Fruit fly (Drosophila melanogaster) whole organism, embryonic: ENCODE measurements around the gene CG11670.

Experiments used
- Blimp-1 ChIP-seq: fragments of 200-800 bp; sonication (Bioruptor generic); optimal IDR thresholded peaks from 3 replicates; lab custom pipeline; 2018; ENCODE audit warnings: missing biosample characterization, missing genetic modification characterization, mild to moderate bottlenecking, moderate library complexity, missing genetic modification reagents
- CG11456 ChIP-seq: fragments of 200-800 bp; sonication (Bioruptor generic); IDR thresholded peaks from 3 replicates; pipeline ENCODE4 v1.3.6; 2022; ENCODE audit warnings: missing biosample characterization, missing genetic modification characterization
- CG12219 ChIP-seq: fragments of 200-800 bp; sonication (Bioruptor generic); optimal IDR thresholded peaks from 3 replicates; lab custom pipeline; 2018; ENCODE audit warnings: missing biosample characterization, mild to moderate bottlenecking, missing genetic modification characterization
- CG12391 ChIP-seq: fragments of 200-800 bp; sonication (Bioruptor generic); optimal IDR thresholded peaks from 3 replicates; lab custom pipeline; 2018; ENCODE audit warnings: missing biosample characterization, mild to moderate bottlenecking, missing genetic modification characterization, moderate library complexity
- CG14050 ChIP-seq: fragments of 200-800 bp; sonication (Bioruptor generic); IDR thresholded peaks from 3 replicates; pipeline ENCODE4 v1.3.6; 2022; ENCODE audit warnings: missing biosample characterization, missing genetic modification characterization
- CG15011 ChIP-seq: fragments of 200-800 bp; sonication (Bioruptor generic); optimal IDR thresholded peaks from 3 replicates; lab custom pipeline; 2018; ENCODE audit warnings: missing biosample characterization, mild to moderate bottlenecking, missing genetic modification characterization
- CG16779 ChIP-seq: fragments of 200-800 bp; sonication (Bioruptor generic); IDR thresholded peaks from 2 replicates; pipeline ENCODE4 v1.3.6; 2022; ENCODE audit warnings: missing biosample characterization, missing genetic modification characterization
- CG17361 ChIP-seq: fragments of 200-800 bp; sonication (Bioruptor generic); IDR thresholded peaks from 3 replicates; pipeline ENCODE4 v1.3.6; 2022; ENCODE audit warnings: missing biosample characterization, missing genetic modification characterization
- CG17385 ChIP-seq: fragments of 200-800 bp; sonication (Bioruptor generic); optimal IDR thresholded peaks from 3 replicates; lab custom pipeline; 2018; ENCODE audit warnings: missing biosample characterization, mild to moderate bottlenecking, missing genetic modification characterization
- CG1792 ChIP-seq: fragments of 200-800 bp; sonication (Bioruptor generic); optimal IDR thresholded peaks from 2 replicates; lab custom pipeline; 2016; ENCODE audit warnings: missing biosample characterization, missing genetic modification characterization
- CG2202 ChIP-seq: fragments of 200-800 bp; sonication (Bioruptor generic); optimal IDR thresholded peaks from 2 replicates; lab custom pipeline; 2018; ENCODE audit warnings: missing biosample characterization, mild to moderate bottlenecking, missing genetic modification characterization
- CG30403 ChIP-seq: fragments of 200-800 bp; sonication (Bioruptor generic); optimal IDR thresholded peaks from 3 replicates; lab custom pipeline; 2016; ENCODE audit warnings: missing biosample characterization, missing genetic modification characterization
- CG32767 ChIP-seq: fragments of 200-800 bp; sonication (Bioruptor generic); IDR thresholded peaks from 2 replicates; pipeline ENCODE4 v1.3.6; 2022; ENCODE audit warnings: missing biosample characterization, missing genetic modification characterization
- CG34224 ChIP-seq: fragments of 200-800 bp; sonication (Bioruptor generic); IDR thresholded peaks from 3 replicates; pipeline ENCODE4 v1.3.6; 2022; ENCODE audit warnings: missing biosample characterization, missing genetic modification characterization; ENCODE audit not compliant: partially characterized antibody
- CG34376 ChIP-seq: fragments of 200-800 bp; sonication (Bioruptor generic); optimal IDR thresholded peaks from 2 replicates; lab custom pipeline; 2018; ENCODE audit warnings: missing biosample characterization, mild to moderate bottlenecking, missing genetic modification characterization
- CG42726 ChIP-seq: fragments of 200-800 bp; sonication (Bioruptor generic); IDR thresholded peaks from 2 replicates; pipeline ENCODE4 v1.3.6; 2022; ENCODE audit warnings: missing biosample characterization, missing genetic modification characterization; ENCODE audit not compliant: partially characterized antibody
- CG4404 ChIP-seq: fragments of 200-800 bp; sonication (Bioruptor generic); IDR thresholded peaks from 2 replicates; pipeline ENCODE4 v1.3.6; 2022; ENCODE audit warnings: missing biosample characterization, missing genetic modification characterization
- CG5180 ChIP-seq: fragments of 200-800 bp; sonication (Bioruptor generic); optimal IDR thresholded peaks from 3 replicates; lab custom pipeline; 2017; ENCODE audit warnings: missing biosample characterization, missing genetic modification characterization, mild to moderate bottlenecking, moderate library complexity, missing genetic modification reagents
- CG6175 ChIP-seq: fragments of 200-800 bp; sonication (Bioruptor generic); IDR thresholded peaks from 3 replicates; pipeline ENCODE4 v1.3.6; 2022; ENCODE audit warnings: missing biosample characterization, missing genetic modification characterization
- CG6813 ChIP-seq: fragments of 200-800 bp; sonication (Bioruptor generic); optimal IDR thresholded peaks from 2 replicates; lab custom pipeline; 2017; ENCODE audit warnings: missing biosample characterization, missing genetic modification characterization, mild to moderate bottlenecking, moderate library complexity, missing genetic modification reagents
- CG8089 ChIP-seq: fragments of 200-800 bp; sonication (Bioruptor generic); optimal IDR thresholded peaks from 3 replicates; lab custom pipeline; 2016; ENCODE audit warnings: missing biosample characterization, missing genetic modification characterization
- CHES-1-like ChIP-seq: fragments of 200-800 bp; sonication (Bioruptor generic); optimal IDR thresholded peaks from 2 replicates; lab custom pipeline; 2016; ENCODE audit warnings: missing biosample characterization, missing genetic modification characterization
- E2f2 ChIP-seq: fragments of 200-800 bp; sonication (Bioruptor generic); IDR thresholded peaks from 2 replicates; pipeline ENCODE4 v1.3.6; 2022; ENCODE audit warnings: missing biosample characterization, missing genetic modification characterization
- Fer3 ChIP-seq: fragments of 200-800 bp; sonication (Bioruptor generic); optimal IDR thresholded peaks from 2 replicates; lab custom pipeline; 2018; ENCODE audit warnings: missing biosample characterization, mild to moderate bottlenecking, missing genetic modification characterization, moderate library complexity
- Gug ChIP-seq: fragments of 200-800 bp; sonication (Bioruptor generic); IDR thresholded peaks from 4 replicates; pipeline ENCODE4 v1.3.6; 2022; ENCODE audit warnings: missing biosample characterization, missing genetic modification characterization
- H15 ChIP-seq: fragments of 200-800 bp; sonication (Bioruptor generic); IDR thresholded peaks from 3 replicates; pipeline ENCODE4 v1.3.6; 2022; ENCODE audit warnings: missing biosample characterization, missing genetic modification characterization
- HLHmδ ChIP-seq: fragments of 200-800 bp; sonication (Bioruptor generic); optimal IDR thresholded peaks from 2 replicates; lab custom pipeline; 2018; ENCODE audit warnings: missing biosample characterization, mild to moderate bottlenecking, missing genetic modification characterization, moderate library complexity
- NfI ChIP-seq: fragments of 200-800 bp; sonication (Bioruptor generic); optimal IDR thresholded peaks from 3 replicates; lab custom pipeline; 2018; ENCODE audit warnings: missing biosample characterization, mild to moderate bottlenecking, missing genetic modification characterization, moderate library complexity
- Scr ChIP-seq: fragments of 200-800 bp; sonication (Bioruptor generic); IDR thresholded peaks from 2 replicates; pipeline ENCODE4 v1.3.6; 2022; ENCODE audit warnings: missing biosample characterization, missing genetic modification characterization; ENCODE audit not compliant: partially characterized antibody
- ac ChIP-seq: fragments of 200-800 bp; sonication (Bioruptor generic); optimal IDR thresholded peaks from 3 replicates; lab custom pipeline; 2017; ENCODE audit warnings: missing biosample characterization, mild to moderate bottlenecking, missing genetic modification characterization
- cg ChIP-seq: fragments of 200-800 bp; sonication (Bioruptor generic); optimal IDR thresholded peaks from 3 replicates; lab custom pipeline; 2019; ENCODE audit warnings: missing biosample characterization, mild to moderate bottlenecking, missing genetic modification characterization, moderate library complexity
- chinmo ChIP-seq: fragments of 200-800 bp; sonication (Bioruptor generic); IDR thresholded peaks from 4 replicates; pipeline ENCODE4 v1.3.6; 2022; ENCODE audit warnings: missing biosample characterization, missing genetic modification characterization; ENCODE audit not compliant: partially characterized antibody
- chm ChIP-seq: fragments of 200-800 bp; sonication (Bioruptor generic); IDR thresholded peaks from 2 replicates; pipeline ENCODE4 v1.3.6; 2022; ENCODE audit warnings: missing biosample characterization, missing genetic modification characterization
- cwo ChIP-seq: fragments of 200-800 bp; sonication (Bioruptor generic); optimal IDR thresholded peaks from 3 replicates; lab custom pipeline; 2017; ENCODE audit warnings: missing biosample characterization, missing genetic modification characterization, mild to moderate bottlenecking, moderate library complexity, missing genetic modification reagents
- gcm ChIP-seq: fragments of 200-800 bp; sonication (Bioruptor generic); optimal IDR thresholded peaks from 2 replicates; lab custom pipeline; 2019; ENCODE audit warnings: missing biosample characterization, mild to moderate bottlenecking, missing genetic modification characterization, moderate library complexity
- ham ChIP-seq: fragments of 200-800 bp; sonication (Bioruptor generic); IDR thresholded peaks from 2 replicates; pipeline ENCODE4 v1.3.6; 2022; ENCODE audit warnings: missing biosample characterization, missing genetic modification characterization
- maf-S ChIP-seq: fragments of 200-800 bp; sonication (Bioruptor generic); optimal IDR thresholded peaks from 2 replicates; lab custom pipeline; 2016; ENCODE audit warnings: missing biosample characterization, missing genetic modification characterization
- nerfin-1 ChIP-seq: fragments of 200-800 bp; sonication (Bioruptor generic); optimal IDR thresholded peaks from 3 replicates; lab custom pipeline; 2019; ENCODE audit warnings: missing biosample characterization, mild to moderate bottlenecking, missing genetic modification characterization, moderate library complexity
- rib ChIP-seq: fragments of 200-800 bp; sonication (Bioruptor generic); IDR thresholded peaks from 2 replicates; pipeline ENCODE4 v1.3.6; 2022; ENCODE audit warnings: missing biosample characterization, missing genetic modification characterization
- sens ChIP-seq: fragments of 200-800 bp; sonication (Bioruptor generic); peaks from one replicate; lab custom pipeline; 2016; ENCODE audit warnings: missing biosample characterization, missing genetic modification characterization
- sr ChIP-seq: fragments of 200-800 bp; sonication (Bioruptor generic); IDR thresholded peaks from 3 replicates; pipeline ENCODE4 v1.3.6; 2022; ENCODE audit warnings: missing biosample characterization, missing genetic modification characterization
- tin ChIP-seq: fragments of 200-800 bp; sonication (Bioruptor generic); optimal IDR thresholded peaks from 3 replicates; lab custom pipeline; 2016; ENCODE audit warnings: missing biosample characterization, missing genetic modification characterization
- tll ChIP-seq, 2 experiments: fragments of 200-800 bp in 1 of 2; fragments of >200 bp in 1 of 2; sonication (Bioruptor generic) in 1 of 2; optimal IDR thresholded peaks; 2 replicates each; lab custom pipeline; 2017 to 2019; ENCODE audit warnings: missing biosample characterization in 2 of 2, missing genetic modification characterization in 2 of 2, mild to moderate bottlenecking in 1 of 2, moderate library complexity in 1 of 2
- tna ChIP-seq: fragments of 200-800 bp; sonication (Bioruptor generic); IDR thresholded peaks from 2 replicates; pipeline ENCODE4 v1.3.6; 2022; ENCODE audit warnings: missing biosample characterization, missing genetic modification characterization; ENCODE audit not compliant: partially characterized antibody
- tx ChIP-seq: fragments of 200-800 bp; sonication (Bioruptor generic); optimal IDR thresholded peaks from 2 replicates; lab custom pipeline; 2016; ENCODE audit warnings: missing biosample characterization, missing genetic modification characterization
- wek ChIP-seq: fragments of 200-800 bp; sonication (Bioruptor generic); optimal IDR thresholded peaks from 3 replicates; lab custom pipeline; 2018; ENCODE audit warnings: missing biosample characterization, mild to moderate bottlenecking, missing genetic modification characterization, moderate library complexity
- zen ChIP-seq: fragments of 200-800 bp; sonication (Bioruptor generic); optimal IDR thresholded peaks from 3 replicates; lab custom pipeline; 2018; ENCODE audit warnings: missing biosample characterization, mild to moderate bottlenecking, missing genetic modification characterization, moderate library complexity
- zfh2 ChIP-seq: fragments of 200-800 bp; sonication (Bioruptor generic); optimal IDR thresholded peaks from 2 replicates; lab custom pipeline; 2016; ENCODE audit warnings: missing biosample characterization, missing genetic modification characterization

Gene CG11670

DNA sequence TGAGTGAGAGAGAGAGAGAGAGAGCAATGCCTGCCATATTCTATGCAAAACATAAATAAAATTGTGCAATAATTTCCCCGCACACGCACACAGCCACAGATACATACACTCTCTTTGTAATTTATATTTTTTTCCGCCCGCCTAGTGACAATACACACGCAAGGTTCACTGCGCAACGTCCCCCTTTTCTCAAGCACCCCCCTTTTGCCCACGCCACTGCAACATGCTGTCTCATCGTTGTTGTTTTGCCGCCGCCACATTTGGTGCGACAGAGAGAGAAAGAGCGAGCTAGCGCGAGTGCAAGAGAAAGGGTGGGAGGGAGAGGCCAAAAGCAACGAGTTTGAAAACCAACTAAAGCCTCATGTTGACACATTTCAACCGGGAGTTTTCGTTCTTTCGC is 29.5 kb upstream of the CG11670 start (continued):
- peak; percentile 25 for TF ChIP-seq Fer3 (tag; lab: Kevin White, UChicago)
- peak; percentile 74 for TF ChIP-seq CG5180 (GFP tag; lab: Kevin White, UChicago)
- no peak for TF ChIP-seq CG15011 (GFP tag; lab: Kevin White, UChicago)
- TF ChIP-seq zfh2 (GFP tag; lab: Kevin White, UChicago), result peak; percentile 78
- peak; percentile 74; the same call in 2 of the 3 replicates for TF ChIP-seq sr
- TF ChIP-seq CG17361 (GFP tag; lab: Robert Waterston, UW), result no peak
- peak; percentile 46 for TF ChIP-seq CG6813

DNA sequence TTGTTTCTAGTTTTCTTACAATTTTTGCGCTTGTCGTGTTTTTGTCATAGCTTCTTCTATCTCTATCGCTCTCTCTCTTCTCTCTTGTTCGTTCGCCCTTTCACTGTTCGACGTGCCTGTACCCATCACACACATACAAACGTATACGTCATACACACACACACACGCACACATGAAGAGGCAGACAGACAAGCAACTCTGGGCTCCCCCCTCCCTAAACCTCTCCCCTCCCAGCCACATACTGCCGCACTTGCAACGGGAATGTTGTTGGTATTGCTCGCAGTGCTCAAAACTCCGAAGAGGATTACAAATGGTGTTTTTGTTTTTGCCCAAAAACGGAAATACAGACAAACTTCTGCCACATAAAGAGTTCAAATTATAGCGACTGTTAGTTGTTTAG is 28.9 kb upstream of the CG11670 start:
- TF ChIP-seq CG32767 (GFP tag; lab: Robert Waterston, UW), result peak; percentile 58; the same call in 1 of the 2 replicates
- TF ChIP-seq CG8089 (GFP tag; lab: Kevin White, UChicago), result no peak
- no peak for TF ChIP-seq wek (GFP tag; lab: Kevin White, UChicago)
- TF ChIP-seq CG34224, result no peak
- TF ChIP-seq maf-S (GFP tag; lab: Kevin White, UChicago), result no peak
- TF ChIP-seq cwo (GFP tag; lab: Kevin White, UChicago), result no peak
- peak; percentile 48; the same call in 1 of the 2 replicates for TF ChIP-seq rib (GFP tag; lab: Robert Waterston, UW)
- no peak for TF ChIP-seq CG2202 (tag; lab: Kevin White, UChicago)
- TF ChIP-seq CG17385 (GFP tag; lab: Kevin White, UChicago), result peak; percentile 3
- no peak for TF ChIP-seq ham
- no peak for TF ChIP-seq tll (GFP tag; optimal IDR thresholded peaks at IDR 0.05; lab: Kevin White, UChicago)
- TF ChIP-seq CHES-1-like (GFP tag; lab: Kevin White, UChicago), result no peak
- TF ChIP-seq E2f2 (GFP tag; lab: Robert Waterston, UW), result no peak
- no peak for TF ChIP-seq CG1792 (GFP tag; lab: Kevin White, UChicago)
- no peak for TF ChIP-seq tx (GFP tag; lab: Kevin White, UChicago)
- TF ChIP-seq chm, result peak; percentile 67
- peak; percentile 48 for TF ChIP-seq Blimp-1 (GFP tag; lab: Kevin White, UChicago)
- peak; percentile 46 for TF ChIP-seq sens
- TF ChIP-seq CG42726 (GFP tag; lab: Robert Waterston, UW), result no peak
- TF ChIP-seq zen (tag; lab: Kevin White, UChicago), result no peak
- 0 out of 3 replicates have a peak, but pooled peaks have one; percentile 44 for TF ChIP-seq CG6175 (GFP tag; lab: Robert Waterston, UW)
- no peak for TF ChIP-seq CG12391
- no peak for TF ChIP-seq CG30403 (GFP tag; lab: Kevin White, UChicago)
- TF ChIP-seq CG14050 (GFP tag; lab: Robert Waterston, UW), result no peak
- no peak for TF ChIP-seq gcm
- 0 out of 3 replicates have a peak, but pooled peaks have one; percentile 24 for TF ChIP-seq H15 (GFP tag; lab: Robert Waterston, UW)
- TF ChIP-seq CG16779 (GFP tag; lab: Robert Waterston, UW), result no peak
- no peak for TF ChIP-seq HLHmδ (GFP tag; lab: Kevin White, UChicago)
- peak; percentile 4; the same call in 1 of the 4 replicates for TF ChIP-seq chinmo (GFP tag; lab: Robert Waterston, UW)
- TF ChIP-seq CG12219, result no peak
- peak; percentile 90 for TF ChIP-seq cg
- peak; percentile 58 for TF ChIP-seq nerfin-1 (tag; lab: Kevin White, UChicago)
- TF ChIP-seq CG34376 (GFP tag; lab: Kevin White, UChicago), result no peak
- no peak for TF ChIP-seq NfI (GFP tag; lab: Kevin White, UChicago)
- TF ChIP-seq Gug (GFP tag; lab: Robert Waterston, UW), result no peak
- TF ChIP-seq ac (GFP tag; lab: Kevin White, UChicago), result no peak
- no peak for TF ChIP-seq CG11456
- no peak for TF ChIP-seq CG4404
- peak; percentile 22; the same call in 1 of the 2 replicates for TF ChIP-seq Scr (GFP tag; lab: Robert Waterston, UW)
- TF ChIP-seq Fer3 (tag; lab: Kevin White, UChicago), result no peak
- peak; percentile 20; the same call in 1 of the 2 replicates for TF ChIP-seq tna (GFP tag; lab: Robert Waterston, UW)
- TF ChIP-seq tin (GFP tag; lab: Kevin White, UChicago), result no peak
